Worm (Caenorhabditis elegans) whole organism, L4 larva: ENCODE data around the gene K09E2.2.

Experiments used
- D1046.2 ChIP-seq: fragments of 200-800 bp; sonication (Bioruptor generic); IDR thresholded peaks from 2 replicates; pipeline ENCODE4 v1.3.6; 2022; ENCODE audit warnings: missing genetic modification characterization, missing compliant biosample characterization
- F10B5.3 ChIP-seq: sonication (generic microtip); optimal IDR thresholded peaks from 2 replicates; lab custom pipeline; 2016; ENCODE audit warnings: mild to moderate bottlenecking, missing genetic modification characterization, missing compliant biosample characterization
- F44E2.7 ChIP-seq: fragments of 200-800 bp; sonication (Bioruptor generic); IDR thresholded peaks from 2 replicates; pipeline ENCODE4 v2.1.2; 2022; ENCODE audit warnings: missing genetic modification characterization, missing compliant biosample characterization
- Y5F2A.4 ChIP-seq: fragments of 200-800 bp; sonication (Bioruptor generic); optimal IDR thresholded peaks from 2 replicates; lab custom pipeline; 2018; ENCODE audit warnings: mild to moderate bottlenecking, missing genetic modification characterization, missing compliant biosample characterization
- Y75B8A.6 ChIP-seq: fragments of 200-800 bp; sonication (Bioruptor generic); IDR thresholded peaks from 2 replicates; pipeline ENCODE4 v1.3.6; 2022; ENCODE audit warnings: missing genetic modification reagents, missing genetic modification characterization, missing compliant biosample characterization
- aha-1 ChIP-seq: fragments of 150-350 bp; peaks from one replicate; lab custom pipeline; 2014; ENCODE audit warnings: missing biosample characterization, missing genetic modification characterization
- ama-1 ChIP-seq: fragments of 150-350 bp; optimal IDR thresholded peaks from 2 replicates; lab custom pipeline; 2014; ENCODE audit warnings: inconsistent platforms, mixed read lengths
- arid-1 ChIP-seq: fragments of 200-800 bp; sonication (Bioruptor generic); conservative IDR thresholded peaks from 2 replicates; pipeline ENCODE4 v1.3.6; 2022; ENCODE audit warnings: missing genetic modification reagents, missing genetic modification characterization, missing compliant biosample characterization
- ceh-20 ChIP-seq: fragments of 200-800 bp; sonication (Bioruptor generic); IDR thresholded peaks from 2 replicates; pipeline ENCODE4 v1.3.6; 2022; ENCODE audit warnings: missing genetic modification reagents, missing genetic modification characterization, missing compliant biosample characterization
- ceh-82 ChIP-seq: sonication (generic microtip); optimal IDR thresholded peaks from 2 replicates; lab custom pipeline; 2017; ENCODE audit warnings: missing biosample characterization, missing genetic modification characterization
- ces-1 ChIP-seq: fragments of 150-350 bp; sonication (generic microtip); optimal IDR thresholded peaks from 4 replicates; lab custom pipeline; 2014; ENCODE audit warnings: missing biosample characterization, missing genetic modification reagents, missing genetic modification characterization
- ctbp-1 ChIP-seq: fragments of 200-800 bp; sonication (Bioruptor generic); IDR thresholded peaks from 2 replicates; pipeline ENCODE4 v1.3.6; 2022; ENCODE audit warnings: missing genetic modification reagents, missing genetic modification characterization, missing compliant biosample characterization
- daf-16 ChIP-seq, 3 experiments: sonication (generic microtip); optimal IDR thresholded peaks; 2 replicates each; lab custom pipeline; 2016 to 2017; ENCODE audit warnings: missing genetic modification characterization in 3 of 3, missing genetic modification reagents in 3 of 3, mild to moderate bottlenecking in 2 of 3, missing compliant biosample characterization in 2 of 3, missing biosample characterization in 1 of 3, moderate library complexity in 1 of 3
- daf-19 ChIP-seq: fragments of 200-800 bp; sonication (Bioruptor generic); conservative IDR thresholded peaks from 2 replicates; pipeline ENCODE4 v1.3.6; 2022; ENCODE audit warnings: missing genetic modification characterization, missing compliant biosample characterization
- daf-8 ChIP-seq: fragments of 200-800 bp; sonication (Bioruptor generic); IDR thresholded peaks from 2 replicates; pipeline ENCODE4 v1.3.6; 2022; ENCODE audit warnings: missing genetic modification characterization, missing compliant biosample characterization
- dmd-6 ChIP-seq: fragments of 200-800 bp; sonication (Bioruptor generic); IDR thresholded peaks from 2 replicates; pipeline ENCODE4 v1.3.6; 2022; ENCODE audit warnings: missing genetic modification reagents, missing genetic modification characterization, missing compliant biosample characterization
- dmd-9 ChIP-seq: fragments of 200-800 bp; sonication (Bioruptor generic); IDR thresholded peaks from 2 replicates; pipeline ENCODE4 v1.3.6; 2022; ENCODE audit warnings: missing genetic modification reagents, missing genetic modification characterization, missing compliant biosample characterization
- dpl-1 ChIP-seq: fragments of 150-350 bp; optimal IDR thresholded peaks from 2 replicates; lab custom pipeline; 2014; ENCODE audit warnings: missing biosample characterization, missing genetic modification reagents, missing genetic modification characterization
- dve-1 ChIP-seq: sonication (generic microtip); optimal IDR thresholded peaks from 2 replicates; lab custom pipeline; 2017; ENCODE audit warnings: antibody characterized with exemption, mild to moderate bottlenecking, missing genetic modification characterization, missing compliant biosample characterization; ENCODE audit not compliant: insufficient read depth
- fkh-10 ChIP-seq: fragments of 150-350 bp; optimal IDR thresholded peaks from 2 replicates; lab custom pipeline; 2014; ENCODE audit warnings: missing biosample characterization, missing genetic modification reagents, missing genetic modification characterization
- fos-1 ChIP-seq: fragments of 150-350 bp; optimal IDR thresholded peaks from 2 replicates; lab custom pipeline; 2014; ENCODE audit warnings: missing biosample characterization, missing genetic modification characterization
- gei-8 ChIP-seq: fragments of 200-800 bp; sonication (Bioruptor generic); optimal IDR thresholded peaks from 2 replicates; lab custom pipeline; 2018; ENCODE audit warnings: mild to moderate bottlenecking, missing genetic modification characterization, missing compliant biosample characterization
- hlh-11 ChIP-seq: fragments of 200-800 bp; sonication (Bioruptor generic); optimal IDR thresholded peaks from 2 replicates; lab custom pipeline; 2018; ENCODE audit warnings: mild to moderate bottlenecking, missing genetic modification characterization, missing compliant biosample characterization
- hmg-1.1 ChIP-seq: fragments of 200-800 bp; sonication (Bioruptor generic); IDR thresholded peaks from 2 replicates; pipeline ENCODE4 v1.3.6; 2022; ENCODE audit warnings: missing genetic modification reagents, missing genetic modification characterization, missing compliant biosample characterization
- jun-1 ChIP-seq: fragments of 150-350 bp; optimal IDR thresholded peaks from 2 replicates; lab custom pipeline; 2014; ENCODE audit warnings: missing biosample characterization, missing genetic modification reagents, missing genetic modification characterization
- lim-7 ChIP-seq: fragments of 200-800 bp; sonication (Bioruptor generic); IDR thresholded peaks from 2 replicates; pipeline ENCODE4 v1.3.6; 2022; ENCODE audit warnings: missing genetic modification characterization, missing compliant biosample characterization
- lin-1 ChIP-seq: fragments of 200-800 bp; sonication (Bioruptor generic); IDR thresholded peaks from 2 replicates; pipeline ENCODE4 v1.3.6; 2022; ENCODE audit warnings: missing genetic modification reagents, missing genetic modification characterization, missing compliant biosample characterization
- lin-13 ChIP-seq: fragments of 150-350 bp; optimal IDR thresholded peaks from 2 replicates; lab custom pipeline; 2014; ENCODE audit warnings: missing biosample characterization, missing genetic modification reagents, missing genetic modification characterization
- lin-15B ChIP-seq: fragments of 150-350 bp; sonication (generic microtip); optimal IDR thresholded peaks from 3 replicates; lab custom pipeline; 2014; ENCODE audit warnings: missing biosample characterization, missing genetic modification characterization
- lin-38 ChIP-seq: fragments of 200-800 bp; sonication (Bioruptor generic); IDR thresholded peaks from 2 replicates; pipeline ENCODE4 v1.3.6; 2022; ENCODE audit warnings: missing genetic modification reagents, missing genetic modification characterization, missing compliant biosample characterization
- lin-39 ChIP-seq: fragments of 150-350 bp; optimal IDR thresholded peaks from 2 replicates; lab custom pipeline; 2014; ENCODE audit warnings: missing biosample characterization, missing genetic modification reagents, missing genetic modification characterization
- lsy-2 ChIP-seq, 2 experiments: fragments of 150-350 bp in 1 of 2; sonication (generic microtip) in 1 of 2; optimal IDR thresholded peaks; 2 replicates each; lab custom pipeline; 2014 to 2017; ENCODE audit warnings: missing biosample characterization in 2 of 2, missing genetic modification characterization in 2 of 2
- madf-5 ChIP-seq, 2 experiments: fragments of 200-800 bp; sonication (Bioruptor generic); IDR thresholded peaks; 2 replicates each; pipeline ENCODE4 v1.3.6; 2022; ENCODE audit warnings: missing compliant biosample characterization in 2 of 2, missing genetic modification characterization in 2 of 2
- madf-9 ChIP-seq: fragments of 200-800 bp; sonication (Bioruptor generic); conservative IDR thresholded peaks from 2 replicates; pipeline ENCODE4 v1.3.6; 2022; ENCODE audit warnings: missing genetic modification reagents, missing genetic modification characterization, missing compliant biosample characterization
- mdl-1 ChIP-seq, 2 experiments: fragments of 150-350 bp in 1 of 2; sonication (generic microtip) in 1 of 2; optimal IDR thresholded peaks; 2 replicates each; lab custom pipeline; 2014 to 2017; ENCODE audit warnings: missing biosample characterization in 2 of 2, missing genetic modification characterization in 2 of 2
- mdt-29 ChIP-seq: fragments of 200-800 bp; sonication (Bioruptor generic); IDR thresholded peaks from 2 replicates; pipeline ENCODE4 v1.3.6; 2022; ENCODE audit warnings: missing genetic modification reagents, missing genetic modification characterization, missing compliant biosample characterization
- mxl-2 ChIP-seq: fragments of 200-800 bp; sonication (Bioruptor generic); conservative IDR thresholded peaks from 2 replicates; pipeline ENCODE4 v1.3.6; 2022; ENCODE audit warnings: missing genetic modification reagents, missing genetic modification characterization, missing compliant biosample characterization
- nhr-48 ChIP-seq: sonication (generic microtip); optimal IDR thresholded peaks from 2 replicates; lab custom pipeline; 2016; ENCODE audit warnings: mild to moderate bottlenecking, missing genetic modification characterization, missing compliant biosample characterization
- nhr-76 ChIP-seq: fragments of 150-350 bp; optimal IDR thresholded peaks from 2 replicates; lab custom pipeline; 2014; ENCODE audit warnings: missing biosample characterization, missing genetic modification characterization
- nhr-77 ChIP-seq: fragments of 150-350 bp; optimal IDR thresholded peaks from 2 replicates; lab custom pipeline; 2014; ENCODE audit warnings: missing biosample characterization, missing genetic modification characterization
- pha-4 ChIP-seq, 2 experiments: fragments of 150-350 bp in 1 of 2; fragments of 200-800 bp in 1 of 2; sonication (Bioruptor generic) in 1 of 2; IDR thresholded peaks in 1 of 2; optimal IDR thresholded peaks in 1 of 2; 2 replicates each; pipeline versions ENCODE4 v1.3.6 to Lab custom; 2014 to 2022; ENCODE audit warnings: missing genetic modification characterization in 2 of 2, missing genetic modification reagents in 2 of 2, missing biosample characterization in 1 of 2, missing compliant biosample characterization in 1 of 2
- pqm-1 ChIP-seq: sonication (generic microtip); optimal IDR thresholded peaks from 2 replicates; lab custom pipeline; 2017; ENCODE audit warnings: missing biosample characterization, missing genetic modification characterization
- snpc-1.2 ChIP-seq: fragments of 200-800 bp; sonication (Bioruptor generic); IDR thresholded peaks from 2 replicates; pipeline ENCODE4 v1.3.6; 2022; ENCODE audit warnings: missing genetic modification reagents, missing genetic modification characterization, missing compliant biosample characterization
- spr-1 ChIP-seq: sonication (generic microtip); optimal IDR thresholded peaks from 2 replicates; lab custom pipeline; 2016; ENCODE audit warnings: mild to moderate bottlenecking, missing genetic modification characterization, missing compliant biosample characterization
- tag-97 ChIP-seq: fragments of 200-800 bp; sonication (Bioruptor generic); IDR thresholded peaks from 2 replicates; pipeline ENCODE4 v1.3.6; 2022; ENCODE audit warnings: missing genetic modification characterization, missing compliant biosample characterization
- unc-130 ChIP-seq: sonication (generic microtip); optimal IDR thresholded peaks from 2 replicates; lab custom pipeline; 2016; ENCODE audit warnings: missing genetic modification reagents, missing genetic modification characterization, missing compliant biosample characterization
- unc-62 ChIP-seq, 3 experiments: fragments of 150-350 bp in 1 of 3; sonication (generic microtip); optimal IDR thresholded peaks in 2 of 3; peaks in 1 of 3; 1 replicate in 1 of 3; 2 replicates in 2 of 3; lab custom pipeline; 2014 to 2017; ENCODE audit warnings: missing biosample characterization in 3 of 3, missing genetic modification characterization in 3 of 3, missing genetic modification reagents in 3 of 3, missing genotype in 1 of 3
- zag-1 ChIP-seq: fragments of 150-350 bp; optimal IDR thresholded peaks from 2 replicates; lab custom pipeline; 2014; ENCODE audit warnings: missing biosample characterization, missing genetic modification characterization
- zfp-3 ChIP-seq: fragments of 200-800 bp; sonication (Bioruptor generic); conservative IDR thresholded peaks from 2 replicates; pipeline ENCODE4 v1.3.6; 2022; ENCODE audit warnings: missing genetic modification reagents, missing genetic modification characterization, missing compliant biosample characterization
- ztf-7 ChIP-seq: fragments of 150-350 bp; optimal IDR thresholded peaks from 2 replicates; lab custom pipeline; 2014; ENCODE audit warnings: missing biosample characterization, missing genetic modification characterization

Gene K09E2.2

DNA sequence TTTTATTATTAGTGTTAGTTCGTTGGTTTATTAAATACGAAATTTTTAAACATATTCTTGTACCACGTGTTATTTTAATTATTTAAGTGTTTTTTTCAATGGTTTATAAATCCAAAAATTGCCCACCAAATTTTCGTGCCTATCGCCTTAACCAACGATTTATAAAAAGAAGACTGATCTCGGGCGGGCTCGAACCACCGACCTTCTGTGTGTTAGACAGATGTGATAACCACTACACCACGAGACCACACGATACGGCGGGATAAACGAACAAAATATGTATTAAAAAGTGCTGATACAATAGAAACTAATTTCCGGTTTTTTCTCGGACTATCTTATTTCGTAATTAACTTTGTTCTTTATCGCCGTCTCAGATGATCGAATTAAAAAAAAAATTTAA, 22.3 kb upstream of the K09E2.2 start (continued):
- TF ChIP-seq jun-1 (tag; lab: Kevin White, UChicago) = no peak
- no peak for TF ChIP-seq dve-1
- peak; percentile 77; the same call in 1 of the 2 replicates for TF ChIP-seq Y75B8A.6 (GFP tag; lab: Robert Waterston, UW)
- no peak for TF ChIP-seq lsy-2 (tag; optimal IDR thresholded peaks at IDR 0.05; lab: Kevin White, UChicago)
- TF ChIP-seq ceh-20 = 0 out of 2 replicates have a peak, but pooled peaks have one; percentile 37
- TF ChIP-seq zag-1 (tag; lab: Kevin White, UChicago) = no peak
- TF ChIP-seq ztf-7 (tag; lab: Kevin White, UChicago) = no peak
- TF ChIP-seq lin-39 (tag; lab: Kevin White, UChicago) = no peak
- no peak for TF ChIP-seq D1046.2
- TF ChIP-seq arid-1 (GFP tag; lab: Robert Waterston, UW) = peak; percentile 54
- TF ChIP-seq F44E2.7 (GFP tag; lab: Robert Waterston, UW) = no peak
- peak; percentile 9 for TF ChIP-seq lin-13 (GFP tag; lab: Kevin White, UChicago)
- TF ChIP-seq mxl-2 (GFP tag; lab: Robert Waterston, UW) = no peak
- 0 out of 4 replicates have a peak, but pooled peaks of 1 of the 2 experiments have one; percentile 27 for TF ChIP-seq madf-5 (GFP tag; IDR thresholded peaks at IDR 0.05; lab: Robert Waterston, UW)
- 0 out of 2 replicates have a peak, but pooled peaks have one; percentile 10 for TF ChIP-seq dmd-9 (GFP tag; lab: Robert Waterston, UW)
- TF ChIP-seq lin-1 (GFP tag; lab: Robert Waterston, UW) = peak; percentile 71; the same call in 1 of the 2 replicates
- peak; percentile 58 for TF ChIP-seq aha-1
- no peak for TF ChIP-seq tag-97
- TF ChIP-seq ama-1 = no peak
- TF ChIP-seq mdt-29 = no peak; the same call in 1 of the 2 replicates
- no peak for TF ChIP-seq nhr-77
- no peak for TF ChIP-seq nhr-76 (tag; lab: Kevin White, UChicago)
- TF ChIP-seq ces-1 (GFP tag; lab: Kevin White, UChicago) = no peak
- TF ChIP-seq daf-16 (GFP tag; optimal IDR thresholded peaks at IDR 0.05; lab: Kevin White, UChicago) = peak; percentile 49 to 88
- TF ChIP-seq daf-16 (tag; optimal IDR thresholded peaks at IDR 0.05; lab: Kevin White, UChicago) = peak; percentile 54
- TF ChIP-seq pha-4 (GFP tag; IDR thresholded peaks at IDR 0.05; lab: Robert Waterston, UW) = peak; percentile 87
- no peak for TF ChIP-seq pha-4 (tag; optimal IDR thresholded peaks at IDR 0.05; lab: Kevin White, UChicago)
- peak; percentile 39 for TF ChIP-seq dmd-6 (GFP tag; lab: Robert Waterston, UW)
- peak; percentile 46; the same call in 1 of the 2 replicates for TF ChIP-seq hmg-1.1 (GFP tag; lab: Robert Waterston, UW)
- no peak for TF ChIP-seq F10B5.3 (tag; lab: Kevin White, UChicago)
- TF ChIP-seq gei-8 = no peak
- no peak for TF ChIP-seq mdl-1 (tag; optimal IDR thresholded peaks at IDR 0.05; lab: Kevin White, UChicago)
- 0 out of 2 replicates have a peak, but pooled peaks have one; percentile 51 for TF ChIP-seq ctbp-1 (GFP tag; lab: Robert Waterston, UW)
- TF ChIP-seq fkh-10 = no peak
- peak; percentile 14 for TF ChIP-seq nhr-48 (tag; lab: Kevin White, UChicago)
- TF ChIP-seq lim-7 (GFP tag; lab: Robert Waterston, UW) = peak; percentile 87
- no peak for TF ChIP-seq ceh-82 (tag; lab: Kevin White, UChicago)
- TF ChIP-seq pqm-1 (tag; lab: Kevin White, UChicago) = no peak
- TF ChIP-seq lin-15B (tag; lab: Kevin White, UChicago) = no peak
- peak; percentile 10 for TF ChIP-seq Y5F2A.4
- TF ChIP-seq hlh-11 = peak; percentile 26
- TF ChIP-seq spr-1 (tag; lab: Kevin White, UChicago) = no peak
- no peak for TF ChIP-seq madf-9 (GFP tag; lab: Robert Waterston, UW)
- no peak for TF ChIP-seq lin-38 (GFP tag; lab: Robert Waterston, UW)
- TF ChIP-seq unc-62 (GFP tag; optimal IDR thresholded peaks at IDR 0.05 in 1 of 2; lab: Kevin White, UChicago) = no peak
- TF ChIP-seq unc-62 (tag; optimal IDR thresholded peaks at IDR 0.05; lab: Kevin White, UChicago) = no peak
- TF ChIP-seq fos-1 (tag; lab: Kevin White, UChicago) = no peak
- 0 out of 2 replicates have a peak, but pooled peaks have one; percentile 13 for TF ChIP-seq zfp-3 (GFP tag; lab: Robert Waterston, UW)
- no peak for TF ChIP-seq dpl-1
- TF ChIP-seq unc-130 = peak; percentile 31
- 0 out of 2 replicates have a peak, but pooled peaks have one; percentile 72 for TF ChIP-seq daf-19 (GFP tag; lab: Robert Waterston, UW)
- no peak for TF ChIP-seq daf-8 (GFP tag; lab: Robert Waterston, UW)
- TF ChIP-seq snpc-1.2 (GFP tag; lab: Robert Waterston, UW) = peak; percentile 80
